Worm (Caenorhabditis elegans): ENCODE data around the gene sqv-1.

sqv-1 gene

DNA sequence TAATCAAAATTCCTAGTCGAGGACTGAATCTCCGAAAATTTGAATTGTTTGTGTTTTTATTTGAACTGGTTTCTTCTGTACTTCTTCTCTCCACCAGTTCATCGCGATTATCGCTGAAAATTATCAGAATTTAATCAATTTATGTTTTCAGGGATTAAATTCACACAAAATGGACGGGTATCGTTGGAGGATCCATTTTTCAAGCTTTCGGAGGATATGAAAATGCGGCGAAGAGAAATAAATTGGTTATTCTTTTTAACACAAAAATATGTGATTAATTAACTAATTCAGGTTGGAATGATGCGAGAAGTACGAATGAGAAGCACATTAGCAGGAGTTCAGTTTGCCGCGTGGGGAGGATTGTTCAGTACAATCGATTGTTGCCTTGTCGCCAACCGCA lies 35.4 kb downstream of the sqv-1 start, which contains the start of gene timm-17B.2:
timm-17B.2 (plus strand) TSS at position 301 of the 400 bp plus-strand sequence.
- TF ChIP-seq ceh-16 (tag; optimal IDR thresholded peaks at IDR 0.05): no peak
- TF ChIP-seq daf-12 (tag; optimal IDR thresholded peaks at IDR 0.05): no peak
- no peak for TF ChIP-seq nfya-1 (tag; optimal IDR thresholded peaks at IDR 0.05; ENCODE audit: insufficient read depth)
- TF ChIP-seq unc-62 (GFP tag; optimal IDR thresholded peaks at IDR 0.05): no peak
- TF ChIP-seq fkh-10 (GFP tag; optimal IDR thresholded peaks at IDR 0.05): no peak
- TF ChIP-seq nhr-43 (tag; optimal IDR thresholded peaks at IDR 0.05; ENCODE audit: poor library complexity, severe bottlenecking): no peak

DNA sequence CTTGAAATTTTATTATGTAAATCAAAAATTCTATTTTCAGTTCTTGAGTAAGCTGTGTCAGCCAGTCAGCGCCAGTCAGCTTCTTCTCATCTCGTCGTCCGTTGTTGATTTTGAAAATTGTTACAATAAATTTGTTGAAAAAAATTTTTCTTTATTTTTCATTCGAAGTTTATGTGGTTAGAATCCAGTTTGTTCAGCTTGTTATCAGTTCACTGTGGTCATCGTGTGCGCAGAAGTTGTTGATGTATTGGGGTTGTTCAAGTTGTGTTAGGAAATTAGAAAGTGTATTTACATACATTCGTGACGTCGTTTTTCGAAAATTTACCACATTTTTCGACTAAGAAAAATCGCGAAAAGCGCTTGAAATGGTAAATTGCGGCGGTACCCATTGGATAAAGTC lies 36.9 kb downstream of the sqv-1 start:
- TF ChIP-seq R02D3.7 (tag; optimal IDR thresholded peaks at IDR 0.05) (no peak), sea-2 (GFP tag; optimal IDR thresholded peaks at IDR 0.05) (no peak), unc-39 (tag; optimal IDR thresholded peaks at IDR 0.05) (no peak), skn-1 (tag; optimal IDR thresholded peaks at IDR 0.05) (no peak), nhr-237 (tag; optimal IDR thresholded peaks at IDR 0.05) (no peak), nhr-11 (tag; optimal IDR thresholded peaks at IDR 0.05) (no peak), fkh-10 (GFP tag; optimal IDR thresholded peaks at IDR 0.05) (no peak)

Data from whole organism, L3 larva.